Worm (Caenorhabditis elegans): ENCODE measurements around the gene oig-5.

Gene oig-5

DNA sequence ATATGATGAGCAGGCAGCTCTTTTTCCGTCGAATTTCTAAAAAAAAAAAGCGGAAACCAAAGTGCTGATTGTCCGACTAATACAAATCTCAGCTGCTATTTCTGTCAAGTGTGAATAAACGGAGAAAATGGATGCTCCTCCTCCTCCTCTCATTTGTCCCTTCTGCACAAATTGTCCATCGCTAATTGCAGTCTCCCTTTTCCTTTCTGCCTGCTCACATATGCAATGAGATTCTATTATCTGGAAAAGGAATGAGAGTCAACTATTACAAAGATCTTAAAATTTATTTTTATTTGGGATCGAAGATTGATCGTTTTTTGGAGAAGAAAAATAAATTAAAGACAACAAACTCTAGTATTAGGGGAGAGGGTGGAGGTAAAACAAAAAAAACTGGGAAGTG is 15.3 kb downstream of the oig-5 start:
- peak; percentile 37 for TF ChIP-seq ces-1 (GFP tag; optimal IDR thresholded peaks at IDR 0.05)
- TF ChIP-seq ceh-83 (GFP tag; optimal IDR thresholded peaks at IDR 0.05) = no peak

DNA sequence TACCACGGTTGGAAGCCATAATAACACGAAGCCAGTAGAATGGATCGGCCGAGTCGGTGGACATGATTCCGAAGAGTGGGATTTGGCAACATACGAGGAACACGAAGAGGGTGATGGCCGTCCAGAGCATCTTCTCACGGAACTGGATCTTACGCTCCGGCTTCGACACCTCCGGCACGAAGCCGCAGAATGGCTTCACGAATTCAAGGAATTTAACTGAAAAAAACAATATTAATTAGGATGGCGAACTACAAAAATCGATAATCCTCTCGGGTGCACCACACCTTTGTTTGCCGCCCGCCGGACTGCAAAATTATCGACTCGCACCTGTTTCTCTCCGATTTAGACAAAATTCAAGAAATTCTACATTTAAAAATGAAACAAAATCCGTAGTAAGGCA is 17.2 kb downstream of the oig-5 start:
- TF ChIP-seq blmp-1 (tag; optimal IDR thresholded peaks at IDR 0.05) = no peak
- no peak for TF ChIP-seq mls-2 (tag; optimal IDR thresholded peaks at IDR 0.05)
- no peak for TF ChIP-seq ham-2 (GFP tag; optimal IDR thresholded peaks at IDR 0.05)
- TF ChIP-seq ceh-39 (tag; optimal IDR thresholded peaks at IDR 0.05) = no peak
- no peak for TF ChIP-seq mep-1 (tag; optimal IDR thresholded peaks at IDR 0.05)

DNA sequence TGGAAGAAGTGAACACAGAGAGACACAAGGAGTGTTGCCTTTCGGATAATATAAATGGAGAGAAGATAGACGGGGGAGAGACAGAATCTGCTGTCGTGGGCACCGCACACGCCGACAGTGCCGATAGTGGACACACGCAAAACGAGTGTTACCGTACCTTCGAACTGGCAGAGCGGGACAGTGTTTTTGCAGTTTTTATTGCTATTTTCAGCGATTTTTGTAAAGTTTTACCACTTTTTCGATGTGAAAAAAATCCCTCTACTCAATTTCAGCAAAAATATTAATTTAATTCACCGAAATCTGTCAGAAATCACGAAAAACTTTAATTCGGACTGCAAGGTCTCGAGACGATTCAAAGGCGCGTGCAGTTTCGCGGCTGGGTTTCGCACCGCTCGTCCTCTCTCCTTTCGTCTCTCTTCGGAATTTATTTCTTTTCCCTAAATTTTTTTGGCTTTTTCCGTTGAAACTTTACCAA is 17.9 kb downstream of the oig-5 start, which contains the start of gene sec-61.A:
Gene sec-61.A, minus strand, starts transcription at position 387 of the 475 bp plus-strand sequence.
- peak; percentile 69 for TF ChIP-seq ceh-39 (tag; optimal IDR thresholded peaks at IDR 0.05)
- TF ChIP-seq hlh-1 (tag; optimal IDR thresholded peaks at IDR 0.05) = no peak
- no peak for TF ChIP-seq flh-1 (GFP tag; optimal IDR thresholded peaks at IDR 0.05)
- no peak for TF ChIP-seq nhr-2 (tag; optimal IDR thresholded peaks at IDR 0.05)
- TF ChIP-seq M03D4.4 (tag; optimal IDR thresholded peaks at IDR 0.05) = peak; percentile 61
- peak; percentile 35 for TF ChIP-seq ceh-83 (GFP tag; optimal IDR thresholded peaks at IDR 0.05)
- peak; percentile 97 for TF ChIP-seq lsy-2 (tag; optimal IDR thresholded peaks at IDR 0.05)
- TF ChIP-seq unc-120 (tag; optimal IDR thresholded peaks at IDR 0.05; ENCODE audit: poor library complexity, severe bottlenecking) = peak; percentile 46
- TF ChIP-seq snpc-4 (tag; optimal IDR thresholded peaks at IDR 0.05) = no peak
- TF ChIP-seq cnd-1 (tag; optimal IDR thresholded peaks at IDR 0.05) = peak; percentile 46
- TF ChIP-seq lin-13 (tag; optimal IDR thresholded peaks at IDR 0.05) = peak; percentile 68
- TF ChIP-seq sptf-1 (tag; optimal IDR thresholded peaks at IDR 0.05) = peak; percentile 49
- no peak for TF ChIP-seq bed-3 (GFP tag; optimal IDR thresholded peaks at IDR 0.05)
- no peak for TF ChIP-seq elt-1 (tag; optimal IDR thresholded peaks at IDR 0.05; ENCODE audit: borderline replicate concordance, insufficient read depth)
- TF ChIP-seq unc-39 (tag; optimal IDR thresholded peaks at IDR 0.05) = no peak
- TF ChIP-seq nhr-237 (tag; optimal IDR thresholded peaks at IDR 0.05) = peak; percentile 83
- no peak for TF ChIP-seq pha-4 (tag; optimal IDR thresholded peaks at IDR 0.05)
- TF ChIP-seq mep-1 (tag; optimal IDR thresholded peaks at IDR 0.05) = peak; percentile 35
- peak; percentile 64 for TF ChIP-seq ces-1 (GFP tag; optimal IDR thresholded peaks at IDR 0.05)
- TF ChIP-seq drap-1 (GFP tag; optimal IDR thresholded peaks at IDR 0.05) = peak; percentile 41

DNA sequence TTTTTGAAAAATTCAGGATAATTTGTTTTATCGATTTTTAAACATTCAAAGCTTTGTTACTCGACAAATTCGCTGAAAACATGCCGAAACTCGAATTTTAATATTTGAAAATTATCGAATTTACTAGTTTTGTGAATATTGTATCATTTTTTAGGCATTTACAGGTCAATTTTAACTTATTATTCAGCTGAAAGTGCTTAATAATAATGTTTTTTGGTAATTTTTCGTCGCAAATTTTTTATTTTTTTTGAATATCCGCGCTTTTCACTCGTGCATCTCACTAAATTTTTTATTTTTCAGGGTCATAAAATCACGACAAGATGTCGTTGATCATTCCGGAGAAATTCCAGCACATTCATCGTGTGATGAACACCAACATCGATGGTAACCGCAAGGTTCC is 18.4 kb downstream of the oig-5 start, which contains the start of gene rps-18:
Gene rps-18, plus strand, starts transcription at position 301 of the 400 bp plus-strand sequence.
- TF ChIP-seq elt-1 (tag; optimal IDR thresholded peaks at IDR 0.05; ENCODE audit: borderline replicate concordance, insufficient read depth) (no peak), ces-1 (GFP tag; optimal IDR thresholded peaks at IDR 0.05) (no peak), ztf-11 (tag; optimal IDR thresholded peaks at IDR 0.05) (no peak), nhr-76 (tag; optimal IDR thresholded peaks at IDR 0.05) (no peak), snpc-4 (tag; optimal IDR thresholded peaks at IDR 0.05) (no peak), ceh-39 (tag; optimal IDR thresholded peaks at IDR 0.05) (no peak), mep-1 (tag; optimal IDR thresholded peaks at IDR 0.05) (no peak), lin-13 (tag; optimal IDR thresholded peaks at IDR 0.05) (no peak), M03D4.4 (tag; optimal IDR thresholded peaks at IDR 0.05) (no peak), pha-4 (tag; optimal IDR thresholded peaks at IDR 0.05) (no peak), ham-2 (GFP tag; optimal IDR thresholded peaks at IDR 0.05) (no peak), sptf-1 (tag; optimal IDR thresholded peaks at IDR 0.05) (no peak), nhr-12 (tag; optimal IDR thresholded peaks at IDR 0.05) (no peak), drap-1 (GFP tag; optimal IDR thresholded peaks at IDR 0.05) (no peak), ceh-43 (GFP tag; optimal IDR thresholded peaks at IDR 0.05) (no peak), nhr-28 (tag; optimal IDR thresholded peaks at IDR 0.05) (no peak), lsy-2 (tag; optimal IDR thresholded peaks at IDR 0.05) (no peak), unc-39 (tag; optimal IDR thresholded peaks at IDR 0.05) (no peak)

DNA sequence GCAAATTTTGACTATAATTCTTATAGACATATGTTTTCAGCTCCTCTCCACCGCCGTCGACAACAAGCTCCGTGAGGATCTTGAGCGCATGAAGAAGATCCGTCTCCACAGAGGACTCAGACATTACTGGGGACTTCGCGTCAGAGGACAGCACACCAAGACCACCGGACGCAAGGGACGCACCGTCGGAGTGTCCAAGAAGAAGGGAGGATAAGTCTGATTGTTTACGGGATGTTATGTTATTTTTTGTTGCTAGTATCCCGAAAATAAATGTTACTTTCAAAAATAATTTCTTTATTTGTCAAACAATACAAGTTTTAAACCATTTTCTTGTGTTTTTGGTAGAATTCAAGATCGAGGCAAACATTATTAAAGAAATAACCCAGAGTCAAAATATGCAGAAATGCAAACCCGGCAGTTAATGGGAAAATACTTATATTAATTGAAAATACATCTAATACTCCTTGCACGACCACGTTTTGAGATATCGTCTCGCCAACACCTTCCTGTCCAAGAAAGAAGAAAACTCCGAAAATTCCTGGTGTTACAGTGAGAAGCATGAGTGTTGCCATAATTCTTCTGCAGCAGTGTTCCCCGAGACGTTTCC is 19.3 kb downstream of the oig-5 start:
- no peak for TF ChIP-seq ceh-83 (GFP tag; optimal IDR thresholded peaks at IDR 0.05)
- no peak for TF ChIP-seq hlh-1 (tag; optimal IDR thresholded peaks at IDR 0.05)
- no peak for TF ChIP-seq drap-1 (GFP tag; optimal IDR thresholded peaks at IDR 0.05)
- no peak for TF ChIP-seq lin-13 (tag; optimal IDR thresholded peaks at IDR 0.05)
- no peak for TF ChIP-seq ceh-43 (GFP tag; optimal IDR thresholded peaks at IDR 0.05)
- TF ChIP-seq mab-5 (tag; optimal IDR thresholded peaks at IDR 0.05) = no peak
- no peak for TF ChIP-seq bed-3 (GFP tag; optimal IDR thresholded peaks at IDR 0.05)
- no peak for TF ChIP-seq sem-2 (GFP tag; optimal IDR thresholded peaks at IDR 0.05)
- no peak for TF ChIP-seq mls-2 (tag; optimal IDR thresholded peaks at IDR 0.05)
- no peak for TF ChIP-seq nhr-12 (tag; optimal IDR thresholded peaks at IDR 0.05)
- TF ChIP-seq mep-1 (tag; optimal IDR thresholded peaks at IDR 0.05) = no peak
- no peak for TF ChIP-seq nhr-76 (tag; optimal IDR thresholded peaks at IDR 0.05)
- TF ChIP-seq nhr-237 (tag; optimal IDR thresholded peaks at IDR 0.05) = no peak
- TF ChIP-seq pha-4 (tag; optimal IDR thresholded peaks at IDR 0.05) = no peak
- TF ChIP-seq nhr-28 (tag; optimal IDR thresholded peaks at IDR 0.05) = no peak
- no peak for TF ChIP-seq sptf-1 (tag; optimal IDR thresholded peaks at IDR 0.05)
- no peak for TF ChIP-seq ces-1 (GFP tag; optimal IDR thresholded peaks at IDR 0.05)
- no peak for TF ChIP-seq unc-62 (GFP tag; optimal IDR thresholded peaks at IDR 0.05)

Data from whole organism, mixed stage, embryonic.